Worm (Caenorhabditis elegans): ENCODE data around the gene F54H12.10.
A peak's percentile ranks its signal among the peaks of the same experiment; 100 is the strongest.

Gene F54H12.10

DNA sequence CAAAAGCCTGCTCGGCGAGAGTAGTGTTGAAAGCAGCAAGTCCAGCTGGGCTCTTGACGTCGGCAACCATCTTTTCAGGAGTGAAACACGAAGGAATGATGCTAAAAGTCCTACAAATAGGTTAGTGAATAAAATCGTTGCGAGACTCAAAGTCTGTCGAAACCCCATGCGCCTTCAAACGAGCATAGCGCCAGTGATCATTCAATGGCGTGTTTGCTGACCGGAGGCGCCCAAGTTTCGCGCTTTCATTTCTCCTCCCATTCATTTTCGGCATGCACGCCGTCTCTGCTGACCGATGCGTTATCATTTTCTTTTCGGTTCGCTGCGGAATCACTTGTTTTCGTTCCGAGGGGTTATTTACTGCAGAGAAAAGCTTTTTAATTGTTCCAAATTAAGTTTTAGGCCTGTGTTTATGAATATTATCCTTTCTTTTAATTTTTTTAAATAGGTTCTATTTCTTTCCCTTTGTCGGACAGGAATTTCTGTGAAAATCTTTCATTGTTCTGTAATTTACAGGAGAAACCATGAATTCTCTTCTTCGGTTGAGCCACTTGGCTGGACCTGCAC lies 14.5 kb upstream of the F54H12.10 start, which contains the start of the genes eef-1B.1 and aco-2 (continued):
- TF ChIP-seq mcd-1 (GFP tag; IDR thresholded peaks at IDR 0.05): peak; percentile 88
- TF ChIP-seq rec-8 (tag; optimal IDR thresholded peaks at IDR 0.05): no peak
- peak; percentile 72 for TF ChIP-seq lsl-1 (GFP tag; optimal IDR thresholded peaks at IDR 0.05)
- no peak for TF ChIP-seq lsy-27 (tag; optimal IDR thresholded peaks at IDR 0.05; ENCODE audit: borderline replicate concordance, insufficient read depth)
- no peak for TF ChIP-seq ztf-28 (GFP tag; IDR thresholded peaks at IDR 0.05)
- peak; percentile 52 for TF ChIP-seq K12H6.12 (tag; optimal IDR thresholded peaks at IDR 0.05)
- peak; percentile 72 for TF ChIP-seq attf-3 (GFP tag; conservative IDR thresholded peaks at IDR 0.05)
- TF ChIP-seq ets-4 (GFP tag; optimal IDR thresholded peaks at IDR 0.05): peak; percentile 63
- TF ChIP-seq nhr-90 (tag; optimal IDR thresholded peaks at IDR 0.05): no peak
- TF ChIP-seq dox-1 (GFP tag; IDR thresholded peaks at IDR 0.05): peak; percentile 88
- no peak for TF ChIP-seq sptf-2 (GFP tag; optimal IDR thresholded peaks at IDR 0.05)
- TF ChIP-seq B0336.3 (GFP tag; IDR thresholded peaks at IDR 0.05): peak; percentile 70; the same call in 1 of the 2 replicates
- TF ChIP-seq K11D2.4 (GFP tag; IDR thresholded peaks at IDR 0.05): peak; percentile 84
- no peak for TF ChIP-seq hsf-1 (GFP tag; IDR thresholded peaks at IDR 0.05)
- TF ChIP-seq Y56A3A.18 (GFP tag; IDR thresholded peaks at IDR 0.05): no peak
- no peak for TF ChIP-seq ztf-22 (GFP tag; optimal IDR thresholded peaks at IDR 0.05)
- peak; percentile 68 for TF ChIP-seq dpl-1 (GFP tag; optimal IDR thresholded peaks at IDR 0.05)
- peak; percentile 89 for TF ChIP-seq zfh-2 (GFP tag; conservative IDR thresholded peaks at IDR 0.05)
- TF ChIP-seq nfyb-1 (GFP tag; IDR thresholded peaks at IDR 0.05): peak; percentile 85
- TF ChIP-seq tlf-1 (GFP tag; optimal IDR thresholded peaks at IDR 0.05): peak; percentile 78
- TF ChIP-seq repo-1 (tag; optimal IDR thresholded peaks at IDR 0.05): peak; percentile 41
- TF ChIP-seq F57A8.1 (GFP tag; optimal IDR thresholded peaks at IDR 0.05): no peak
- no peak for TF ChIP-seq mel-28 (tag; optimal IDR thresholded peaks at IDR 0.05; ENCODE audit: borderline replicate concordance)
- no peak for TF ChIP-seq somi-1 (GFP tag; optimal IDR thresholded peaks at IDR 0.05)
- TF ChIP-seq C06A6.2 (GFP tag; conservative IDR thresholded peaks at IDR 0.05): peak; percentile 64; the same call in 1 of the 2 replicates
- peak; percentile 9 to 69 for TF ChIP-seq let-607 (tag; optimal IDR thresholded peaks at IDR 0.05)
- TF ChIP-seq madf-3 (GFP tag; IDR thresholded peaks at IDR 0.05): peak; percentile 92
- no peak for TF ChIP-seq ztf-25 (GFP tag; IDR thresholded peaks at IDR 0.05)
- no peak for TF ChIP-seq nfya-1 (tag; optimal IDR thresholded peaks at IDR 0.05; ENCODE audit: borderline replicate concordance, insufficient read depth)
- peak; percentile 93 for TF ChIP-seq ZK185.1 (tag; optimal IDR thresholded peaks at IDR 0.05; ENCODE audit: poor library complexity, severe bottlenecking)
- no peak for TF ChIP-seq tbx-9 (tag; optimal IDR thresholded peaks at IDR 0.05; ENCODE audit: borderline replicate concordance)
- no peak for TF ChIP-seq aptf-3 (GFP tag; IDR thresholded peaks at IDR 0.05)
- peak; percentile 52 for TF ChIP-seq madf-10 (tag; optimal IDR thresholded peaks at IDR 0.05)
- TF ChIP-seq nhr-80 (tag; optimal IDR thresholded peaks at IDR 0.05): peak; percentile 94
- no peak for TF ChIP-seq zim-3 (tag; optimal IDR thresholded peaks at IDR 0.05)
- TF ChIP-seq fkh-3 (tag; optimal IDR thresholded peaks at IDR 0.05): no peak
- TF ChIP-seq ceh-100 (GFP tag; IDR thresholded peaks at IDR 0.05): peak; percentile 68
- no peak for TF ChIP-seq T07F8.4 (tag; optimal IDR thresholded peaks at IDR 0.05)
- TF ChIP-seq ekl-4 (GFP tag; IDR thresholded peaks at IDR 0.05): peak; percentile 87
- no peak for TF ChIP-seq lin-26 (GFP tag; IDR thresholded peaks at IDR 0.05)
- peak; percentile 67 for TF ChIP-seq rcor-1 (GFP tag; IDR thresholded peaks at IDR 0.05)
- TF ChIP-seq snpc-4 (GFP tag; optimal IDR thresholded peaks at IDR 0.05): no peak
- TF ChIP-seq snpc-4 (tag; optimal IDR thresholded peaks at IDR 0.05): peak; percentile 2 to 63 (median 54)
- peak; percentile 78 for TF ChIP-seq Y53G8AR.9 (GFP tag; conservative IDR thresholded peaks at IDR 0.05)
- no peak for TF ChIP-seq B0019.2 (GFP tag; conservative IDR thresholded peaks at IDR 0.05)
- TF ChIP-seq T26A5.8 (tag; optimal IDR thresholded peaks at IDR 0.05): no peak
- TF ChIP-seq lag-1 (GFP tag; IDR thresholded peaks at IDR 0.05): no peak
